Fruit fly (Drosophila melanogaster) whole organism, embryonic: ENCODE measurements around the gene CG14715.

Source experiments
- Aef1 ChIP-seq: fragments of 200-800 bp; sonication (Bioruptor generic); IDR thresholded peaks from 3 replicates; pipeline ENCODE4 v1.3.6; 2022; ENCODE audit warnings: missing biosample characterization, missing genetic modification characterization
- Atf-2 ChIP-seq: fragments of 200-800 bp; sonication (Bioruptor generic); optimal IDR thresholded peaks from 2 replicates; lab custom pipeline; 2016; ENCODE audit warnings: missing biosample characterization, missing genetic modification characterization
- B-H1 ChIP-seq: fragments of 200-800 bp; sonication (Bioruptor generic); IDR thresholded peaks from 3 replicates; pipeline ENCODE4 v1.3.6; 2022; ENCODE audit warnings: missing biosample characterization, missing genetic modification characterization
- CG10462 ChIP-seq: fragments of 200-800 bp; sonication (Bioruptor generic); optimal IDR thresholded peaks from 2 replicates; lab custom pipeline; 2016; ENCODE audit warnings: missing biosample characterization, missing genetic modification characterization
- CG12104 ChIP-seq: fragments of 200-800 bp; sonication (Bioruptor generic); optimal IDR thresholded peaks from 3 replicates; lab custom pipeline; 2016; ENCODE audit warnings: missing biosample characterization, missing genetic modification characterization
- CG12769 ChIP-seq: fragments of 200-800 bp; sonication (Bioruptor generic); optimal IDR thresholded peaks from 2 replicates; lab custom pipeline; 2019; ENCODE audit warnings: missing biosample characterization, mild to moderate bottlenecking, missing genetic modification characterization, moderate library complexity
- CG13424 ChIP-seq: fragments of 200-800 bp; sonication (Bioruptor generic); optimal IDR thresholded peaks from 2 replicates; lab custom pipeline; 2019; ENCODE audit warnings: missing biosample characterization, mild to moderate bottlenecking, missing genetic modification characterization, moderate library complexity
- CG14014 ChIP-seq: fragments of 200-800 bp; sonication (Bioruptor generic); IDR thresholded peaks from 2 replicates; pipeline ENCODE4 v1.3.6; 2022; ENCODE audit warnings: missing biosample characterization, missing genetic modification characterization
- CG15696 ChIP-seq: fragments of 200-800 bp; sonication (Bioruptor generic); optimal IDR thresholded peaks from 2 replicates; lab custom pipeline; 2019; ENCODE audit warnings: missing biosample characterization, mild to moderate bottlenecking, missing genetic modification characterization, moderate library complexity
- CG1647 ChIP-seq: fragments of 200-800 bp; sonication (Bioruptor generic); optimal IDR thresholded peaks from 3 replicates; lab custom pipeline; 2016; ENCODE audit warnings: missing biosample characterization, missing genetic modification characterization
- CG16863 ChIP-seq: fragments of 200-800 bp; sonication (Bioruptor generic); optimal IDR thresholded peaks from 3 replicates; lab custom pipeline; 2016; ENCODE audit warnings: missing biosample characterization, missing genetic modification characterization
- CG17912 ChIP-seq: fragments of 200-800 bp; sonication (Bioruptor generic); optimal IDR thresholded peaks from 2 replicates; lab custom pipeline; 2018; ENCODE audit warnings: missing biosample characterization, mild to moderate bottlenecking, missing genetic modification characterization
- CG1792 ChIP-seq: fragments of 200-800 bp; sonication (Bioruptor generic); optimal IDR thresholded peaks from 2 replicates; lab custom pipeline; 2016; ENCODE audit warnings: missing biosample characterization, missing genetic modification characterization
- CG2129 ChIP-seq: fragments of 200-800 bp; sonication (Bioruptor generic); IDR thresholded peaks from 2 replicates; pipeline ENCODE4 v1.3.6; 2022; ENCODE audit warnings: missing biosample characterization, missing genetic modification characterization; ENCODE audit not compliant: partially characterized antibody
- CG32532 ChIP-seq: fragments of 200-800 bp; sonication (Bioruptor generic); IDR thresholded peaks from 2 replicates; pipeline ENCODE4 v1.3.6; 2022; ENCODE audit warnings: missing biosample characterization, missing genetic modification characterization
- CG43689 ChIP-seq: fragments of 200-800 bp; sonication (Bioruptor generic); IDR thresholded peaks from 2 replicates; pipeline ENCODE4 v1.3.6; 2022; ENCODE audit warnings: missing biosample characterization, missing genetic modification characterization
- CG7786 ChIP-seq: fragments of 200-800 bp; sonication (Bioruptor generic); optimal IDR thresholded peaks from 2 replicates; lab custom pipeline; 2016; ENCODE audit warnings: missing biosample characterization, missing genetic modification characterization
- CG8281 ChIP-seq: fragments of 200-800 bp; sonication (Bioruptor generic); optimal IDR thresholded peaks from 2 replicates; lab custom pipeline; 2018; ENCODE audit warnings: missing biosample characterization, mild to moderate bottlenecking, missing genetic modification characterization, moderate library complexity
- CG9876 ChIP-seq: fragments of 200-800 bp; sonication (Bioruptor generic); optimal IDR thresholded peaks from 2 replicates; lab custom pipeline; 2016; ENCODE audit warnings: missing biosample characterization, missing genetic modification characterization
- CTCF ChIP-seq: fragments of 200-800 bp; sonication (Bioruptor generic); optimal IDR thresholded peaks from 2 replicates; lab custom pipeline; 2017; ENCODE audit warnings: missing biosample characterization, mild to moderate bottlenecking, missing genetic modification characterization, moderate library complexity
- CrebB ChIP-seq: fragments of 200-800 bp; sonication (Bioruptor generic); optimal IDR thresholded peaks from 3 replicates; lab custom pipeline; 2018; ENCODE audit warnings: missing biosample characterization, mild to moderate bottlenecking, missing genetic modification characterization
- D19B ChIP-seq: fragments of 200-800 bp; sonication (Bioruptor generic); optimal IDR thresholded peaks from 2 replicates; lab custom pipeline; 2017; ENCODE audit warnings: missing biosample characterization, mild to moderate bottlenecking, missing genetic modification characterization
- ERR ChIP-seq: fragments of 200-800 bp; sonication (Bioruptor generic); optimal IDR thresholded peaks from 2 replicates; lab custom pipeline; 2016; ENCODE audit warnings: missing biosample characterization, missing genetic modification characterization
- HLH3B ChIP-seq: fragments of 200-800 bp; sonication (Bioruptor generic); IDR thresholded peaks from 2 replicates; pipeline ENCODE4 v1.3.6; 2022; ENCODE audit warnings: missing biosample characterization, missing genetic modification characterization
- Hand ChIP-seq: fragments of 200-800 bp; sonication (Bioruptor generic); optimal IDR thresholded peaks from 2 replicates; lab custom pipeline; 2017; ENCODE audit warnings: mild to moderate bottlenecking, missing biosample characterization, missing genetic modification reagents, missing genetic modification characterization
- Hr51 ChIP-seq, 2 experiments: fragments of 200-800 bp; sonication (Bioruptor generic); optimal IDR thresholded peaks; 2 replicates in 1 of 2; 3 replicates in 1 of 2; lab custom pipeline; 2016 to 2018; ENCODE audit warnings: missing biosample characterization in 2 of 2, missing genetic modification characterization in 2 of 2, mild to moderate bottlenecking in 1 of 2, moderate library complexity in 1 of 2
- Mes4 ChIP-seq: fragments of 200-800 bp; sonication (Bioruptor generic); optimal IDR thresholded peaks from 2 replicates; lab custom pipeline; 2016; ENCODE audit warnings: missing biosample characterization, missing genetic modification characterization
- Oli ChIP-seq: fragments of 200-800 bp; sonication (Bioruptor generic); optimal IDR thresholded peaks from 2 replicates; lab custom pipeline; 2018; ENCODE audit warnings: missing biosample characterization, mild to moderate bottlenecking, missing genetic modification characterization, moderate library complexity
- Usf ChIP-seq: fragments of 200-800 bp; sonication (Bioruptor generic); optimal IDR thresholded peaks from 2 replicates; lab custom pipeline; 2017; ENCODE audit warnings: missing genotype, missing biosample characterization, missing genetic modification characterization
- YL-1 ChIP-seq: fragments of 200-800 bp; sonication (Bioruptor generic); optimal IDR thresholded peaks from 3 replicates; lab custom pipeline; 2017; ENCODE audit warnings: missing biosample characterization, mild to moderate bottlenecking, missing genetic modification characterization
- ab ChIP-seq: fragments of 200-800 bp; sonication (Bioruptor generic); optimal IDR thresholded peaks from 2 replicates; lab custom pipeline; 2016; ENCODE audit warnings: missing biosample characterization, missing genetic modification characterization
- ato ChIP-seq: fragments of 200-800 bp; sonication (Bioruptor generic); IDR thresholded peaks from 2 replicates; pipeline ENCODE4 v1.3.6; 2022; ENCODE audit warnings: missing biosample characterization, missing genetic modification characterization; ENCODE audit not compliant: partially characterized antibody
- cas ChIP-seq: fragments of 200-800 bp; sonication (Bioruptor generic); IDR thresholded peaks from 2 replicates; pipeline ENCODE4 v1.3.6; 2022; ENCODE audit warnings: missing biosample characterization, missing genetic modification characterization
- cato ChIP-seq: fragments of 200-800 bp; sonication (Bioruptor generic); optimal IDR thresholded peaks from 2 replicates; lab custom pipeline; 2016; ENCODE audit warnings: missing biosample characterization, missing genetic modification characterization, borderline replicate concordance
- ewg ChIP-seq: fragments of 200-800 bp; sonication (Bioruptor generic); optimal IDR thresholded peaks from 3 replicates; lab custom pipeline; 2017; ENCODE audit warnings: mild to moderate bottlenecking, missing biosample characterization, missing genetic modification reagents, missing genetic modification characterization
- fd102C ChIP-seq: fragments of 200-800 bp; sonication (Bioruptor generic); optimal IDR thresholded peaks from 2 replicates; lab custom pipeline; 2018; ENCODE audit warnings: missing biosample characterization, mild to moderate bottlenecking, missing genetic modification characterization, moderate library complexity
- grau ChIP-seq: fragments of 200-800 bp; optimal IDR thresholded peaks from 3 replicates; lab custom pipeline; 2019; ENCODE audit warnings: missing biosample characterization, mild to moderate bottlenecking, missing genetic modification characterization, moderate library complexity
- gt ChIP-seq: fragments of 200-800 bp; sonication (Bioruptor generic); IDR thresholded peaks from 2 replicates; pipeline ENCODE4 v1.3.6; 2022; ENCODE audit warnings: missing biosample characterization, missing genetic modification characterization
- jumu ChIP-seq: fragments of 200-800 bp; sonication (Bioruptor generic); optimal IDR thresholded peaks from 3 replicates; lab custom pipeline; 2016; ENCODE audit warnings: missing biosample characterization, missing genetic modification characterization
- kni ChIP-seq: fragments of 200-800 bp; sonication (Bioruptor generic); optimal IDR thresholded peaks from 3 replicates; lab custom pipeline; 2017; ENCODE audit warnings: mild to moderate bottlenecking, missing biosample characterization, missing genetic modification reagents, missing genetic modification characterization
- lbe ChIP-seq: fragments of 200-800 bp; sonication (Bioruptor generic); optimal IDR thresholded peaks from 2 replicates; lab custom pipeline; 2016; ENCODE audit warnings: missing biosample characterization, mild to moderate bottlenecking, missing genetic modification characterization
- luna ChIP-seq: fragments of 200-800 bp; sonication (Bioruptor generic); optimal IDR thresholded peaks from 2 replicates; lab custom pipeline; 2016; ENCODE audit warnings: missing biosample characterization, missing genetic modification characterization
- nerfin-2 ChIP-seq: fragments of 200-800 bp; sonication (Bioruptor generic); IDR thresholded peaks from 2 replicates; pipeline ENCODE4 v1.3.6; 2022; ENCODE audit warnings: missing biosample characterization, missing genetic modification characterization; ENCODE audit not compliant: partially characterized antibody
- odd ChIP-seq: fragments of 200-800 bp; sonication (Bioruptor generic); optimal IDR thresholded peaks from 2 replicates; lab custom pipeline; 2017; ENCODE audit warnings: missing biosample characterization, mild to moderate bottlenecking, missing genetic modification characterization
- onecut ChIP-seq: fragments of 200-800 bp; sonication (Bioruptor generic); IDR thresholded peaks from 2 replicates; pipeline ENCODE4 v1.3.6; 2022; ENCODE audit warnings: missing biosample characterization, missing genetic modification characterization
- rib ChIP-seq: fragments of 200-800 bp; sonication (Bioruptor generic); IDR thresholded peaks from 2 replicates; pipeline ENCODE4 v1.3.6; 2022; ENCODE audit warnings: missing biosample characterization, missing genetic modification characterization
- slbo ChIP-seq: fragments of 200-800 bp; sonication (Bioruptor generic); IDR thresholded peaks from 2 replicates; pipeline ENCODE4 v1.3.6; 2022; ENCODE audit warnings: missing biosample characterization, missing genetic modification characterization
- tap ChIP-seq: fragments of 200-800 bp; optimal IDR thresholded peaks from 3 replicates; lab custom pipeline; 2019; ENCODE audit warnings: missing biosample characterization, mild to moderate bottlenecking, missing genetic modification characterization, moderate library complexity
- tll ChIP-seq, 2 experiments: fragments of 200-800 bp in 1 of 2; fragments of >200 bp in 1 of 2; sonication (Bioruptor generic) in 1 of 2; optimal IDR thresholded peaks; 2 replicates each; lab custom pipeline; 2017 to 2019; ENCODE audit warnings: missing biosample characterization in 2 of 2, missing genetic modification characterization in 2 of 2, mild to moderate bottlenecking in 1 of 2, moderate library complexity in 1 of 2
- zf30C ChIP-seq: fragments of 200-800 bp; sonication (Bioruptor generic); optimal IDR thresholded peaks from 3 replicates; lab custom pipeline; 2018; ENCODE audit warnings: missing biosample characterization, mild to moderate bottlenecking, missing genetic modification characterization

Gene CG14715

dm6 chr3R:11655873-11656374, 18.1 kb upstream of the CG14715 start, which contains the start of gene CG42327 (continued):
- peak; percentile 66 for TF ChIP-seq Hand (GFP tag; lab: Kevin White, UChicago)
- TF ChIP-seq jumu (GFP tag; lab: Kevin White, UChicago), result peak; percentile 84
- TF ChIP-seq Hr51 (GFP tag; optimal IDR thresholded peaks at IDR 0.05; lab: Kevin White, UChicago), result peak; percentile 74 to 96
- TF ChIP-seq CrebB (tag; lab: Kevin White, UChicago), result peak; percentile 84
- TF ChIP-seq CG12769 (tag; lab: Kevin White, UChicago), result peak; percentile 89
- TF ChIP-seq CG10462 (GFP tag; lab: Kevin White, UChicago), result peak; percentile 93
- peak; percentile 90 for TF ChIP-seq slbo (GFP tag; lab: Robert Waterston, UW)
- peak; percentile 64 for TF ChIP-seq CG1647
- TF ChIP-seq CTCF (GFP tag; lab: Kevin White, UChicago), result peak; percentile 57
- peak; percentile 53 for TF ChIP-seq CG17912 (GFP tag; lab: Kevin White, UChicago)
- peak; percentile 94 for TF ChIP-seq CG13424
- peak; percentile 68 for TF ChIP-seq YL-1
- TF ChIP-seq luna (GFP tag; lab: Kevin White, UChicago), result no peak
- TF ChIP-seq B-H1 (GFP tag; lab: Robert Waterston, UW), result peak; percentile 94
- peak; percentile 66; the same call in 1 of the 2 replicates for TF ChIP-seq rib (GFP tag; lab: Robert Waterston, UW)
- peak; percentile 63 for TF ChIP-seq ERR (GFP tag; lab: Kevin White, UChicago)
- peak; percentile 73 for TF ChIP-seq fd102C (GFP tag; lab: Kevin White, UChicago)
- TF ChIP-seq Oli (tag; lab: Kevin White, UChicago), result peak; percentile 95
- peak; percentile 65 for TF ChIP-seq CG1792 (GFP tag; lab: Kevin White, UChicago)
- peak; percentile 91 for TF ChIP-seq grau (tag; lab: Kevin White, UChicago)
- TF ChIP-seq ewg (GFP tag; lab: Kevin White, UChicago), result peak; percentile 98
- 0 out of 2 replicates have a peak, but pooled peaks have one; percentile 26 for TF ChIP-seq ato (GFP tag; lab: Robert Waterston, UW)
- TF ChIP-seq CG43689, result peak; percentile 80
- TF ChIP-seq ab, result no peak
- TF ChIP-seq tap, result peak; percentile 93
- TF ChIP-seq onecut, result peak; percentile 87
- peak; percentile 90 for TF ChIP-seq odd (GFP tag; lab: Kevin White, UChicago)
- peak; percentile 86 for TF ChIP-seq gt
- peak; percentile 87 for TF ChIP-seq CG16863 (GFP tag; lab: Kevin White, UChicago)
- TF ChIP-seq CG7786 (GFP tag; lab: Kevin White, UChicago), result peak; percentile 63
- no peak for TF ChIP-seq tll (GFP tag; optimal IDR thresholded peaks at IDR 0.05; lab: Kevin White, UChicago)
- TF ChIP-seq zf30C, result peak; percentile 22
- TF ChIP-seq nerfin-2 (GFP tag; lab: Robert Waterston, UW), result peak; percentile 66
- no peak for TF ChIP-seq CG2129 (GFP tag; lab: Robert Waterston, UW)
- TF ChIP-seq Mes4, result peak; percentile 81
- peak; percentile 93 for TF ChIP-seq CG32532 (GFP tag; lab: Robert Waterston, UW)
- peak; percentile 93 for TF ChIP-seq lbe
- peak; percentile 82 for TF ChIP-seq CG15696 (tag; lab: Kevin White, UChicago)
- peak; percentile 45 for TF ChIP-seq CG9876 (GFP tag; lab: Kevin White, UChicago)
- TF ChIP-seq kni, result no peak
- TF ChIP-seq cas (GFP tag; lab: Robert Waterston, UW), result peak; percentile 78
- peak; percentile 84 for TF ChIP-seq Aef1
- TF ChIP-seq Usf (GFP tag; lab: Kevin White, UChicago), result peak; percentile 61
- TF ChIP-seq CG8281 (tag; lab: Kevin White, UChicago), result peak; percentile 75
- peak; percentile 68 for TF ChIP-seq D19B
- peak; percentile 90 for TF ChIP-seq cato
- TF ChIP-seq CG12104 (GFP tag; lab: Kevin White, UChicago), result peak; percentile 79
- TF ChIP-seq HLH3B (GFP tag; lab: Robert Waterston, UW), result peak; percentile 96
- peak; percentile 82 for TF ChIP-seq Atf-2 (GFP tag; lab: Kevin White, UChicago)
- peak; percentile 90 for TF ChIP-seq CG14014 (GFP tag; lab: Robert Waterston, UW)
